Fruit fly (Drosophila melanogaster) whole organism, embryonic: Measurements from ENCODE around the gene CG3517.

Source experiments
- Atf6 ChIP-seq: fragments of 200-800 bp; sonication (Bioruptor generic); IDR thresholded peaks from 2 replicates; pipeline ENCODE4 v1.3.6; 2022; ENCODE audit warnings: missing biosample characterization, missing genetic modification characterization
- CG10366 ChIP-seq: fragments of 200-800 bp; sonication (Bioruptor generic); IDR thresholded peaks from 2 replicates; pipeline ENCODE4 v1.3.6; 2022; ENCODE audit warnings: missing biosample characterization, missing genetic modification characterization
- CG11560 ChIP-seq: fragments of 200-800 bp; sonication (Bioruptor generic); IDR thresholded peaks from 3 replicates; pipeline ENCODE4 v1.3.6; 2022; ENCODE audit warnings: missing biosample characterization, missing genetic modification characterization
- CG12942 ChIP-seq: fragments of 200-800 bp; sonication (Bioruptor generic); optimal IDR thresholded peaks from 3 replicates; lab custom pipeline; 2016; ENCODE audit warnings: missing biosample characterization, missing genetic modification characterization
- CG13123 ChIP-seq: fragments of 200-800 bp; sonication (Bioruptor generic); optimal IDR thresholded peaks from 2 replicates; lab custom pipeline; 2016; ENCODE audit warnings: missing biosample characterization, missing genetic modification characterization
- CG13296 ChIP-seq: fragments of 200-800 bp; sonication (Bioruptor generic); optimal IDR thresholded peaks from 3 replicates; lab custom pipeline; 2018; ENCODE audit warnings: missing biosample characterization, mild to moderate bottlenecking, missing genetic modification characterization
- CG13624 ChIP-seq: fragments of 200-800 bp; sonication (Bioruptor generic); optimal IDR thresholded peaks from 2 replicates; lab custom pipeline; 2016; ENCODE audit warnings: missing biosample characterization, missing genetic modification characterization
- CG13775 ChIP-seq: fragments of 200-800 bp; sonication (Bioruptor generic); optimal IDR thresholded peaks from 3 replicates; lab custom pipeline; 2017; ENCODE audit warnings: missing biosample characterization, mild to moderate bottlenecking, missing genetic modification characterization
- CG14014 ChIP-seq: fragments of 200-800 bp; sonication (Bioruptor generic); IDR thresholded peaks from 2 replicates; pipeline ENCODE4 v1.3.6; 2022; ENCODE audit warnings: missing biosample characterization, missing genetic modification characterization
- CG1792 ChIP-seq: fragments of 200-800 bp; sonication (Bioruptor generic); optimal IDR thresholded peaks from 2 replicates; lab custom pipeline; 2016; ENCODE audit warnings: missing biosample characterization, missing genetic modification characterization
- CG2678 ChIP-seq: fragments of 200-800 bp; sonication (Bioruptor generic); optimal IDR thresholded peaks from 3 replicates; lab custom pipeline; 2019; ENCODE audit warnings: missing biosample characterization, mild to moderate bottlenecking, missing genetic modification characterization, moderate library complexity
- CG2712 ChIP-seq: fragments of 200-800 bp; optimal IDR thresholded peaks from 3 replicates; lab custom pipeline; 2019; ENCODE audit warnings: missing biosample characterization, mild to moderate bottlenecking, missing genetic modification characterization, moderate library complexity
- CG34422 ChIP-seq: fragments of 200-800 bp; sonication (Bioruptor generic); IDR thresholded peaks from 3 replicates; pipeline ENCODE4 v1.3.6; 2022; ENCODE audit warnings: missing biosample characterization, missing genetic modification characterization
- CG4820 ChIP-seq: fragments of 200-800 bp; sonication (Bioruptor generic); optimal IDR thresholded peaks from 3 replicates; lab custom pipeline; 2016; ENCODE audit warnings: missing biosample characterization, missing genetic modification characterization
- CG7963 ChIP-seq: fragments of 200-800 bp; sonication (Bioruptor generic); IDR thresholded peaks from 3 replicates; pipeline ENCODE4 v1.3.6; 2022; ENCODE audit warnings: missing biosample characterization, missing genetic modification characterization; ENCODE audit not compliant: partially characterized antibody
- CG9215 ChIP-seq: fragments of 200-800 bp; sonication (Bioruptor generic); IDR thresholded peaks from 2 replicates; pipeline ENCODE4 v1.3.6; 2022; ENCODE audit warnings: missing biosample characterization, missing genetic modification characterization
- CG9727 ChIP-seq: fragments of 200-800 bp; sonication (Bioruptor generic); optimal IDR thresholded peaks from 3 replicates; lab custom pipeline; 2017; ENCODE audit warnings: missing biosample characterization, mild to moderate bottlenecking, missing genetic modification characterization
- CG9817 ChIP-seq: fragments of 200-800 bp; sonication (Bioruptor generic); optimal IDR thresholded peaks from 2 replicates; lab custom pipeline; 2018; ENCODE audit warnings: missing biosample characterization, mild to moderate bottlenecking, missing genetic modification characterization, moderate library complexity
- Chrac-16 ChIP-seq: fragments of 200-800 bp; sonication (Bioruptor generic); optimal IDR thresholded peaks from 3 replicates; lab custom pipeline; 2016; ENCODE audit warnings: missing biosample characterization, missing genetic modification characterization
- CrebB ChIP-seq: fragments of 200-800 bp; sonication (Bioruptor generic); optimal IDR thresholded peaks from 3 replicates; lab custom pipeline; 2018; ENCODE audit warnings: missing biosample characterization, mild to moderate bottlenecking, missing genetic modification characterization
- Eip74EF ChIP-seq, 2 experiments: fragments of 200-800 bp in 1 of 2; fragments of >200 bp in 1 of 2; sonication (Bioruptor generic) in 1 of 2; optimal IDR thresholded peaks; 2 replicates each; lab custom pipeline; 2017 to 2019; ENCODE audit warnings: missing biosample characterization in 2 of 2, missing genetic modification characterization in 2 of 2, mild to moderate bottlenecking in 1 of 2, moderate library complexity in 1 of 2
- Ets97D ChIP-seq: fragments of 200-800 bp; sonication (Bioruptor generic); optimal IDR thresholded peaks from 3 replicates; lab custom pipeline; 2016; ENCODE audit warnings: missing biosample characterization, missing genetic modification characterization
- H2.0 ChIP-seq: fragments of 200-800 bp; sonication (Bioruptor generic); IDR thresholded peaks from 2 replicates; pipeline ENCODE4 v1.3.6; 2022; ENCODE audit warnings: missing biosample characterization, missing genetic modification characterization
- Hand ChIP-seq: fragments of 200-800 bp; sonication (Bioruptor generic); optimal IDR thresholded peaks from 2 replicates; lab custom pipeline; 2017; ENCODE audit warnings: mild to moderate bottlenecking, missing biosample characterization, missing genetic modification reagents, missing genetic modification characterization
- Lim3 ChIP-seq: fragments of 200-800 bp; sonication (Bioruptor generic); IDR thresholded peaks from 2 replicates; pipeline ENCODE4 v1.3.6; 2022; ENCODE audit warnings: missing biosample characterization, missing genetic modification characterization
- Lpt ChIP-seq: fragments of >200 bp; optimal IDR thresholded peaks from 2 replicates; lab custom pipeline; 2018; ENCODE audit warnings: missing biosample characterization, missing genetic modification characterization
- Mad ChIP-seq: fragments of 200-800 bp; sonication (Bioruptor generic); optimal IDR thresholded peaks from 2 replicates; lab custom pipeline; 2016; ENCODE audit warnings: missing biosample characterization, missing genetic modification characterization
- Med ChIP-seq: fragments of 200-800 bp; sonication (Bioruptor generic); peaks from one replicate; lab custom pipeline; 2016; ENCODE audit warnings: missing biosample characterization, missing genetic modification characterization, mild to moderate bottlenecking, inconsistent platforms, moderate library complexity
- Nf-YA ChIP-seq: fragments of 200-800 bp; sonication (Bioruptor generic); IDR thresholded peaks from 2 replicates; pipeline ENCODE4 v1.3.6; 2022; ENCODE audit warnings: missing biosample characterization, missing genetic modification characterization
- PHDP ChIP-seq: fragments of 200-800 bp; sonication (Bioruptor generic); optimal IDR thresholded peaks from 3 replicates; lab custom pipeline; 2018; ENCODE audit warnings: missing biosample characterization, mild to moderate bottlenecking, missing genetic modification characterization, moderate library complexity
- Rx ChIP-seq: fragments of 200-800 bp; sonication (Bioruptor generic); IDR thresholded peaks from 2 replicates; pipeline ENCODE4 v1.3.6; 2022; ENCODE audit warnings: missing biosample characterization, missing genetic modification characterization
- Side ChIP-seq: fragments of 200-800 bp; sonication (Bioruptor generic); optimal IDR thresholded peaks from 2 replicates; lab custom pipeline; 2016; ENCODE audit warnings: missing biosample characterization, missing genetic modification characterization
- Six4 ChIP-seq: fragments of 200-800 bp; sonication (Bioruptor generic); optimal IDR thresholded peaks from 2 replicates; lab custom pipeline; 2016; ENCODE audit warnings: missing biosample characterization, missing genetic modification characterization
- Spps ChIP-seq: fragments of 200-800 bp; sonication (Bioruptor generic); optimal IDR thresholded peaks from 2 replicates; lab custom pipeline; 2018; ENCODE audit warnings: missing biosample characterization, mild to moderate bottlenecking, missing genetic modification characterization
- amos ChIP-seq: fragments of 200-800 bp; sonication (Bioruptor generic); IDR thresholded peaks from 2 replicates; pipeline ENCODE4 v1.3.6; 2022; ENCODE audit warnings: missing biosample characterization, missing genetic modification characterization; ENCODE audit not compliant: partially characterized antibody
- az2 ChIP-seq: fragments of 200-800 bp; sonication (Bioruptor generic); optimal IDR thresholded peaks from 3 replicates; lab custom pipeline; 2016; ENCODE audit warnings: missing biosample characterization, missing genetic modification characterization
- cato ChIP-seq: fragments of 200-800 bp; sonication (Bioruptor generic); optimal IDR thresholded peaks from 2 replicates; lab custom pipeline; 2016; ENCODE audit warnings: missing biosample characterization, missing genetic modification characterization, borderline replicate concordance
- caup ChIP-seq: fragments of 200-800 bp; sonication (Bioruptor generic); optimal IDR thresholded peaks from 3 replicates; lab custom pipeline; 2017; ENCODE audit warnings: missing biosample characterization, mild to moderate bottlenecking, missing genetic modification characterization, moderate library complexity; ENCODE audit not compliant: severe bottlenecking
- da ChIP-seq: fragments of 200-800 bp; sonication (Bioruptor generic); optimal IDR thresholded peaks from 2 replicates; lab custom pipeline; 2016; ENCODE audit warnings: missing biosample characterization, missing genetic modification characterization
- dan ChIP-seq: fragments of 200-800 bp; sonication (Bioruptor generic); IDR thresholded peaks from 2 replicates; pipeline ENCODE4 v1.3.6; 2022; ENCODE audit warnings: missing biosample characterization, missing genetic modification characterization
- dati ChIP-seq: fragments of 200-800 bp; sonication (Bioruptor generic); IDR thresholded peaks from 2 replicates; pipeline ENCODE4 v1.3.6; 2022; ENCODE audit warnings: missing biosample characterization, missing genetic modification characterization
- disco-r ChIP-seq: fragments of 200-800 bp; sonication (Bioruptor generic); optimal IDR thresholded peaks from 2 replicates; lab custom pipeline; 2016; ENCODE audit warnings: missing biosample characterization, missing genetic modification characterization
- en ChIP-seq: fragments of 200-800 bp; sonication (Bioruptor generic); optimal IDR thresholded peaks from 2 replicates; lab custom pipeline; 2016; ENCODE audit warnings: missing biosample characterization, missing genetic modification characterization
- lmd ChIP-seq: fragments of 200-800 bp; sonication (Bioruptor generic); IDR thresholded peaks from 2 replicates; pipeline ENCODE4 v1.3.6; 2022; ENCODE audit warnings: missing biosample characterization, missing genetic modification characterization
- nmo ChIP-seq: fragments of 200-800 bp; sonication (Bioruptor generic); optimal IDR thresholded peaks from 2 replicates; lab custom pipeline; 2018; ENCODE audit warnings: missing biosample characterization, mild to moderate bottlenecking, missing genetic modification characterization, moderate library complexity
- salm ChIP-seq: fragments of 200-800 bp; sonication (Bioruptor generic); optimal IDR thresholded peaks from 2 replicates; lab custom pipeline; 2018; ENCODE audit warnings: missing biosample characterization, mild to moderate bottlenecking, missing genetic modification characterization
- sisA ChIP-seq: fragments of 200-800 bp; sonication (Bioruptor generic); IDR thresholded peaks from 2 replicates; pipeline ENCODE4 v1.3.6; 2022; ENCODE audit warnings: missing biosample characterization, missing genetic modification characterization
- tin ChIP-seq: fragments of 200-800 bp; sonication (Bioruptor generic); optimal IDR thresholded peaks from 3 replicates; lab custom pipeline; 2016; ENCODE audit warnings: missing biosample characterization, missing genetic modification characterization
- trem ChIP-seq: fragments of 200-800 bp; optimal IDR thresholded peaks from 3 replicates; lab custom pipeline; 2019; ENCODE audit warnings: missing biosample characterization, mild to moderate bottlenecking, missing genetic modification characterization, moderate library complexity
- vvl ChIP-seq: fragments of 200-800 bp; sonication (Bioruptor generic); IDR thresholded peaks from 2 replicates; pipeline ENCODE4 v1.3.6; 2022; ENCODE audit warnings: missing biosample characterization, missing genetic modification characterization
- yki ChIP-seq: fragments of >200 bp; optimal IDR thresholded peaks from 3 replicates; lab custom pipeline; 2018
- z ChIP-seq: fragments of 200-800 bp; sonication (Bioruptor generic); IDR thresholded peaks from 3 replicates; pipeline ENCODE4 v1.3.6; 2022; ENCODE audit warnings: missing biosample characterization, missing genetic modification characterization

The CG3517 gene

dm6 chr3R:19463016-19463664 is 38.1 kb upstream of the CG3517 start, which contains the start of gene Scsalpha2 (continued):
- TF ChIP-seq salm (tag; lab: Kevin White, UChicago) = no peak
- TF ChIP-seq nmo = no peak
- TF ChIP-seq H2.0 (GFP tag; lab: Robert Waterston, UW) = no peak
- TF ChIP-seq Spps = no peak
- no peak for TF ChIP-seq dan (GFP tag; lab: Robert Waterston, UW)
- TF ChIP-seq yki (lab: Kevin White, UChicago) = peak; percentile 34
- no peak for TF ChIP-seq Six4
- TF ChIP-seq Eip74EF (GFP tag; optimal IDR thresholded peaks at IDR 0.05; lab: Kevin White, UChicago) = no peak
- peak; percentile 13 for TF ChIP-seq PHDP
- TF ChIP-seq CG10366 = no peak
- TF ChIP-seq CG13296 = no peak
- no peak for TF ChIP-seq Mad (GFP tag; lab: Kevin White, UChicago)
- no peak for TF ChIP-seq trem (tag; lab: Kevin White, UChicago)
- no peak for TF ChIP-seq Lim3 (GFP tag; lab: Robert Waterston, UW)
- TF ChIP-seq CG2678 (tag; lab: Kevin White, UChicago) = no peak
- no peak for TF ChIP-seq CG1792 (GFP tag; lab: Kevin White, UChicago)
- TF ChIP-seq Hand (GFP tag; lab: Kevin White, UChicago) = no peak
- peak; percentile 52; the same call in 1 of the 2 replicates for TF ChIP-seq vvl
- no peak for TF ChIP-seq disco-r (GFP tag; lab: Kevin White, UChicago)
- TF ChIP-seq Nf-YA (GFP tag; lab: Robert Waterston, UW) = no peak
- no peak for TF ChIP-seq CG2712 (tag; lab: Kevin White, UChicago)
- TF ChIP-seq dati (GFP tag; lab: Robert Waterston, UW) = no peak
- TF ChIP-seq Chrac-16 (GFP tag; lab: Kevin White, UChicago) = no peak
- no peak for TF ChIP-seq CG13123
- no peak for TF ChIP-seq Rx (GFP tag; lab: Robert Waterston, UW)
- TF ChIP-seq en (GFP tag; lab: Kevin White, UChicago) = no peak
- TF ChIP-seq Ets97D (GFP tag; lab: Kevin White, UChicago) = no peak
- no peak for TF ChIP-seq az2 (GFP tag; lab: Kevin White, UChicago)
- TF ChIP-seq CG4820 = no peak
- no peak for TF ChIP-seq CG11560
- TF ChIP-seq lmd (GFP tag; lab: Robert Waterston, UW) = no peak
- no peak for TF ChIP-seq CG9727
- TF ChIP-seq Side = no peak
- TF ChIP-seq sisA (GFP tag; lab: Robert Waterston, UW) = no peak
- TF ChIP-seq CG12942 (GFP tag; lab: Kevin White, UChicago) = no peak
- TF ChIP-seq z = peak; percentile 57; the same call in 1 of the 3 replicates
- no peak for TF ChIP-seq Lpt (GFP tag; lab: Kevin White, UChicago)
- no peak for TF ChIP-seq da (GFP tag; lab: Kevin White, UChicago)
- peak; percentile 28 for TF ChIP-seq Med (GFP tag; lab: Kevin White, UChicago)
- TF ChIP-seq CrebB (tag; lab: Kevin White, UChicago) = no peak
- TF ChIP-seq caup (GFP tag; lab: Kevin White, UChicago) = no peak
- TF ChIP-seq amos (GFP tag; lab: Robert Waterston, UW) = no peak
- no peak for TF ChIP-seq cato (GFP tag; lab: Kevin White, UChicago)
- TF ChIP-seq CG34422 = no peak
- TF ChIP-seq CG9817 = no peak
- no peak; the same call in 1 of the 2 replicates for TF ChIP-seq CG14014 (GFP tag; lab: Robert Waterston, UW)
- TF ChIP-seq tin (GFP tag; lab: Kevin White, UChicago) = no peak
- TF ChIP-seq CG13775 (GFP tag; lab: Kevin White, UChicago) = no peak
- no peak for TF ChIP-seq CG7963 (GFP tag; lab: Robert Waterston, UW)
- TF ChIP-seq CG13624 (GFP tag; lab: Kevin White, UChicago) = no peak
- TF ChIP-seq Atf6 (GFP tag; lab: Robert Waterston, UW) = no peak
- TF ChIP-seq CG9215 (GFP tag; lab: Robert Waterston, UW) = no peak
